Worm (Caenorhabditis elegans) whole organism, L3 larva: ENCODE results near the gene Y45G5AM.7.

Source experiments
- ZK546.5 ChIP-seq: sonication (generic microtip); optimal IDR thresholded peaks from 2 replicates; lab custom pipeline; 2017; ENCODE audit warnings: missing biosample characterization, missing genetic modification characterization
- aly-2 ChIP-seq: fragments of 150-350 bp; optimal IDR thresholded peaks from 2 replicates; lab custom pipeline; 2014; ENCODE audit warnings: missing biosample characterization, missing genetic modification characterization
- ama-1 ChIP-seq: fragments of 150-350 bp; optimal IDR thresholded peaks from 2 replicates; lab custom pipeline; 2018
- ceh-16 ChIP-seq: sonication (generic microtip); optimal IDR thresholded peaks from 2 replicates; lab custom pipeline; 2017; ENCODE audit warnings: missing biosample characterization, missing genetic modification characterization
- ceh-28 ChIP-seq: fragments of 150-350 bp; optimal IDR thresholded peaks from 2 replicates; lab custom pipeline; 2014; ENCODE audit warnings: missing biosample characterization, missing genetic modification reagents, missing genetic modification characterization
- ceh-82 ChIP-seq: fragments of 150-350 bp; optimal IDR thresholded peaks from 2 replicates; lab custom pipeline; 2014; ENCODE audit warnings: missing biosample characterization, missing genetic modification characterization
- ceh-9 ChIP-seq: sonication (generic microtip); optimal IDR thresholded peaks from 2 replicates; lab custom pipeline; 2018; ENCODE audit warnings: missing biosample characterization, missing genetic modification characterization
- daf-12 ChIP-seq: fragments of 150-350 bp; optimal IDR thresholded peaks from 2 replicates; lab custom pipeline; 2014; ENCODE audit warnings: missing biosample characterization, missing genetic modification reagents, missing genetic modification characterization
- egl-27 ChIP-seq: sonication (generic microtip); optimal IDR thresholded peaks from 4 replicates; lab custom pipeline; 2017; ENCODE audit warnings: missing biosample characterization, missing genetic modification reagents, missing genetic modification characterization
- elt-2 ChIP-seq: sonication (generic microtip); optimal IDR thresholded peaks from 2 replicates; lab custom pipeline; 2016; ENCODE audit warnings: missing genetic modification reagents, mild to moderate bottlenecking, missing genetic modification characterization, missing compliant biosample characterization
- fkh-10 ChIP-seq: sonication (generic microtip); optimal IDR thresholded peaks from 2 replicates; lab custom pipeline; 2017; ENCODE audit warnings: missing biosample characterization, missing genetic modification reagents, missing genetic modification characterization
- fkh-2 ChIP-seq: fragments of 150-350 bp; optimal IDR thresholded peaks from 2 replicates; lab custom pipeline; 2014; ENCODE audit warnings: missing biosample characterization, missing genetic modification reagents, missing genetic modification characterization
- fos-1 ChIP-seq: fragments of 150-350 bp; optimal IDR thresholded peaks from 2 replicates; lab custom pipeline; 2014; ENCODE audit warnings: missing biosample characterization, missing genetic modification characterization
- hmg-11 ChIP-seq: sonication (generic microtip); optimal IDR thresholded peaks from 2 replicates; lab custom pipeline; 2016; ENCODE audit warnings: missing genetic modification characterization, missing compliant biosample characterization
- jun-1 ChIP-seq: fragments of 150-350 bp; optimal IDR thresholded peaks from 2 replicates; lab custom pipeline; 2014; ENCODE audit warnings: missing biosample characterization, missing genetic modification reagents, missing genetic modification characterization
- lin-15B ChIP-seq: fragments of 150-350 bp; optimal IDR thresholded peaks from 2 replicates; lab custom pipeline; 2014; ENCODE audit warnings: missing biosample characterization, missing genetic modification characterization
- mml-1 ChIP-seq: fragments of 150-350 bp; sonication (generic microtip); optimal IDR thresholded peaks from 3 replicates; lab custom pipeline; 2014; ENCODE audit warnings: missing biosample characterization, missing genetic modification characterization
- nfya-1 ChIP-seq: sonication (generic microtip); optimal IDR thresholded peaks from 2 replicates; lab custom pipeline; 2017; ENCODE audit warnings: missing genetic modification characterization, mild to moderate bottlenecking, missing compliant biosample characterization, antibody characterized with exemption, moderate library complexity; ENCODE audit not compliant: insufficient read depth
- nhr-12 ChIP-seq: fragments of 150-350 bp; optimal IDR thresholded peaks from 2 replicates; lab custom pipeline; 2014; ENCODE audit warnings: missing biosample characterization, missing genetic modification characterization
- nhr-23 ChIP-seq: fragments of 150-350 bp; optimal IDR thresholded peaks from 2 replicates; lab custom pipeline; 2014; ENCODE audit warnings: missing biosample characterization, missing genetic modification reagents, missing genetic modification characterization
- nhr-25 ChIP-seq: sonication (generic microtip); optimal IDR thresholded peaks from 2 replicates; lab custom pipeline; 2017; ENCODE audit warnings: missing biosample characterization, missing genetic modification characterization
- nhr-28 ChIP-seq: fragments of 150-350 bp; optimal IDR thresholded peaks from 2 replicates; lab custom pipeline; 2014; ENCODE audit warnings: missing biosample characterization, missing genetic modification characterization
- nhr-43 ChIP-seq: sonication (generic microtip); optimal IDR thresholded peaks from 2 replicates; lab custom pipeline; 2016; ENCODE audit warnings: mild to moderate bottlenecking, missing genetic modification characterization, missing compliant biosample characterization; ENCODE audit not compliant: poor library complexity, severe bottlenecking
- nhr-77 ChIP-seq: fragments of 150-350 bp; optimal IDR thresholded peaks from 2 replicates; lab custom pipeline; 2014; ENCODE audit warnings: missing biosample characterization, missing genetic modification characterization
- pqm-1 ChIP-seq: fragments of 150-350 bp; optimal IDR thresholded peaks from 2 replicates; lab custom pipeline; 2017; ENCODE audit warnings: missing biosample characterization, missing genetic modification characterization, inconsistent platforms
- sea-2 ChIP-seq: fragments of 150-350 bp; sonication (generic microtip); optimal IDR thresholded peaks from 4 replicates; lab custom pipeline; 2014; ENCODE audit warnings: missing biosample characterization, missing genetic modification reagents, missing genetic modification characterization
- skn-1 ChIP-seq: fragments of 150-350 bp; optimal IDR thresholded peaks from 2 replicates; lab custom pipeline; 2014; ENCODE audit warnings: missing biosample characterization, missing genetic modification characterization
- snpc-4 ChIP-seq: fragments of 150-350 bp; optimal IDR thresholded peaks from 2 replicates; lab custom pipeline; 2014; ENCODE audit warnings: missing biosample characterization, missing genetic modification characterization
- tbx-2 ChIP-seq: sonication (generic microtip); optimal IDR thresholded peaks from 2 replicates; lab custom pipeline; 2016; ENCODE audit warnings: mild to moderate bottlenecking, missing genetic modification characterization, missing compliant biosample characterization
- unc-39 ChIP-seq: sonication (generic microtip); optimal IDR thresholded peaks from 4 replicates; lab custom pipeline; 2017; ENCODE audit warnings: missing biosample characterization, missing genetic modification characterization
- unc-62 ChIP-seq: fragments of 150-350 bp; sonication (generic microtip); optimal IDR thresholded peaks from 4 replicates; lab custom pipeline; 2014; ENCODE audit warnings: missing biosample characterization, missing genetic modification reagents, missing genetic modification characterization
- zag-1 ChIP-seq: fragments of 150-350 bp; optimal IDR thresholded peaks from 2 replicates; lab custom pipeline; 2014; ENCODE audit warnings: missing biosample characterization, missing genetic modification characterization
- ztf-11 ChIP-seq: fragments of 150-350 bp; optimal IDR thresholded peaks from 2 replicates; lab custom pipeline; 2014; ENCODE audit warnings: missing biosample characterization, missing genetic modification characterization
- ztf-4 ChIP-seq: fragments of 150-350 bp; optimal IDR thresholded peaks from 2 replicates; lab custom pipeline; 2014; ENCODE audit warnings: missing biosample characterization, missing genetic modification characterization

Y45G5AM.7 gene

DNA sequence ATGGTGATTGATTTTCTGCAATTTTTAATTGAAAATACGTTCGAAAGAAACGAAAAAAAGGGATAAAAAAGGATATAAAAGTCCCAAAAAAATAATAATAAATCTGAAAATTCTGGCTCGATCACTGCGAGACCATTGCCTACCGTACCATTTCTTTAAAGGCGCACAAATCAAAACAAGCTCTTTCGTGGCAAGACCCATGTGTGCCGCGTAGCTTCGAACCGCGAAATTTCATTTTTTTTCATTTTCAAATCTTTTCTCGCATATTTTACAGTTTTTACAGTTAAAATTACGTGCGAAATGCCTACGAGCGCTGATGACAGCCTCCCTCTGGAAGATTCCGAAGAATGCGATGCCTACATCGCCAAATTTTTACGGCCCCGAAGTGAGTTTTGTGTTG lies 5.6 kb upstream of the Y45G5AM.7 start, which contains the start of the genes coh-4 and pid-5:
TSS of gene coh-4 (minus strand) at position 17 of the 400 bp plus-strand sequence.
TSS of gene pid-5 (plus strand) at position 259 of the 400 bp plus-strand sequence.
- TF ChIP-seq mml-1 (no peak), fkh-2 (no peak), nhr-25 (no peak), aly-2 (tag; lab: Kevin White, UChicago) (no peak), daf-12 (no peak), snpc-4 (tag; lab: Kevin White, UChicago) (no peak), ztf-11 (tag; lab: Kevin White, UChicago) (no peak), elt-2 (tag; lab: Kevin White, UChicago) (no peak), fkh-10 (GFP tag; lab: Kevin White, UChicago) (no peak), ceh-16 (tag; lab: Kevin White, UChicago) (no peak), nhr-23 (no peak)

DNA sequence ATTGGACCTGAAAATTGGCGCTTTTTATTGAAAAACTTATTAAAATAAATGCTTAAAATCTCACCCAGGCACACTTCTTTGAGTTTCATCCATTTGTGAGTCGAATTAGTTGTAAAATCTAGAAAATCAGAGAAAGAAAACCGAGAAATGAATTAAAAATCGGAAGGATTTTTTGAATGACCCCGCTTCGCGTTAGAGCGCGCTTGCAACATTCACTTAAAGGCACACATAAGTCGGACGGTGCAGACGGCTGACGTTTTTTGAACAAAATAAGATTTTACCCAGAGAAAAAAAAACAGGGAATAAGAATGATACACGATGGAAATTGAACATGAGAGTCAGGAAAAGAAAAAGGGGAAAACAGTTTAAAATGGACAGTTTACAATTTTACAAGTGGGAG lies 380 bp downstream of the Y45G5AM.7 start:
- TF ChIP-seq ama-1 (lab: Kevin White, UChicago): no peak
- TF ChIP-seq lin-15B (tag; lab: Kevin White, UChicago): peak; percentile 50
- TF ChIP-seq ceh-28 (tag; lab: Kevin White, UChicago): no peak
- TF ChIP-seq zag-1 (tag; lab: Kevin White, UChicago): no peak
- no peak for TF ChIP-seq unc-62 (GFP tag; lab: Kevin White, UChicago)
- no peak for TF ChIP-seq jun-1
- TF ChIP-seq elt-2 (tag; lab: Kevin White, UChicago): no peak

DNA sequence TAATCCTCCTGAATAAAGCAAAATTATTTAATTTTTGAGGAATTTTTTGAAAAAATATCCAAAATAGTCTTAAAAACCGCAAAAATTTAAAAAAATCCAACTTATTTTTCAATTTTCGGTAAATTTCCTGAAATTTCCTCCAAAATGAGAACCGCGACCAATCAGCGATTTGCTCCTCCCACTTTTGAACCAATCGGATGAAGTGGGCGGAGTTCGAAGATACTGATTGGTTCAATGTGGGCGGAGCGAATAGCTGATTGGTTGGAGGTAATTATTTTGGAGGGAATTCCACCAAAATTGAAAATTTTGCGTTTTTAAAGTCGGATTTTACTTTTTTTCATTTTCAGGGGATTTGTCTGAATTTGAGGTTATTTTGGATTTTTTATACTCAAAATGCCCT lies 2.0 kb downstream of the Y45G5AM.7 start:
- TF ChIP-seq nhr-43 (tag; lab: Kevin White, UChicago) (no peak), nfya-1 (tag; lab: Kevin White, UChicago) (peak; percentile 95), nhr-25 (no peak)

DNA sequence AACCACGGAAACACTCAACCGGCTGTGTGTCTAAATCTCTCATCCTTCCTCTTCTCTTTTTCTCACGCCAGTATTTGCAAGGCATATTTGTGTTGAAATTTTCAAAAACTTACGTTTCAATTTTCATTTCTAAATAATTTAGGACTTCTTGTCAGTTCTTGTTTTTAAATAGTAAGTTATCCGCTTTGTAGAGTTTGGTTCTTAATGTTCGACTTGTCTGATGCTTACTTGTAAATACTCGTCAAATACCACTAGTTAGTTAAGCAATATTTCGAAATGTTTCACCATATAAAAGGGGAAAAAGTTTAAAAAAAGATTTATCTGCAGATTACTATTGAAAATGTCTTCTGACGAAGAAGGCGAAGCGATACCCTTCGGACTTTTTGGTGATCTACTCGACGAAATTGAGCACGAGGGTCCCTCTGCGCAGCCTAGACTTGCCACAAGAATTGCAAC lies 5.5 kb downstream of the Y45G5AM.7 start, which contains the start of gene Y45G5AM.3:
TSS of gene Y45G5AM.3 (plus strand) at position 51 of the 456 bp plus-strand sequence.
- TF ChIP-seq ceh-82 (tag; lab: Kevin White, UChicago): no peak
- TF ChIP-seq nhr-77 (tag; lab: Kevin White, UChicago): no peak
- TF ChIP-seq hmg-11 (tag; lab: Kevin White, UChicago): peak; percentile 13
- TF ChIP-seq nhr-23: no peak
- TF ChIP-seq tbx-2: no peak
- peak; percentile 32 for TF ChIP-seq pqm-1
- no peak for TF ChIP-seq ztf-11 (tag; lab: Kevin White, UChicago)
- TF ChIP-seq egl-27 (tag; lab: Kevin White, UChicago): no peak
- TF ChIP-seq nfya-1 (tag; lab: Kevin White, UChicago): peak; percentile 4
- no peak for TF ChIP-seq ZK546.5 (tag; lab: Kevin White, UChicago)
- TF ChIP-seq daf-12: no peak

DNA sequence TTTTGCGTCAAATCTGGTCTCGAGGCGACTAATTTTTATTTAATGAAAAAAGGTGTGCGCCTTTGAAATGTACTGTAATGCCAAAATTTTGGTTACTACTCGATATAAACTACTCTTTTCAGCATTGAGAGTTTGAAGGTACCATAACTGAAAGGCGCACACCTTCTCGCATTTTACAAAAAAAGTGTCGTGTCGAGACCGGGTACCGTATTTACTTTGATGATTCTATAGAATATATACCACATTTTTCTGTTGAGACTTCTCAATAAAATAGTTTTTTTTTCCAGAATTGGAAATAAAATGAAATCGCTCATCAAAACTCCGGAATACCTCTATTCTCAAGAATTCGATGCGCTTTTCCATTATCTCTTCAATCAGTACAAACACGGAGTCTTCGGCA lies 7.1 kb downstream of the Y45G5AM.7 start, which contains the start of gene Y45G5AM.4:
TSS of gene Y45G5AM.4 (plus strand) at position 301 of the 400 bp plus-strand sequence.
- no peak for TF ChIP-seq nhr-23
- TF ChIP-seq ceh-28 (tag; lab: Kevin White, UChicago): no peak
- TF ChIP-seq mml-1: no peak
- no peak for TF ChIP-seq skn-1 (tag; lab: Kevin White, UChicago)
- no peak for TF ChIP-seq unc-39 (tag; lab: Kevin White, UChicago)
- TF ChIP-seq fkh-2: no peak
- no peak for TF ChIP-seq ztf-4 (tag; lab: Kevin White, UChicago)
- no peak for TF ChIP-seq fos-1 (tag; lab: Kevin White, UChicago)
- no peak for TF ChIP-seq snpc-4 (tag; lab: Kevin White, UChicago)
- no peak for TF ChIP-seq ZK546.5 (tag; lab: Kevin White, UChicago)
- TF ChIP-seq ceh-16 (tag; lab: Kevin White, UChicago): no peak
- no peak for TF ChIP-seq nhr-28 (tag; lab: Kevin White, UChicago)
- TF ChIP-seq nhr-43 (tag; lab: Kevin White, UChicago): no peak
- no peak for TF ChIP-seq sea-2
- TF ChIP-seq ceh-9 (tag; lab: Kevin White, UChicago): no peak
- TF ChIP-seq nhr-12: no peak
- no peak for TF ChIP-seq jun-1
- TF ChIP-seq unc-62 (GFP tag; lab: Kevin White, UChicago): no peak
- TF ChIP-seq aly-2 (tag; lab: Kevin White, UChicago): no peak
